Worm (Caenorhabditis elegans) whole organism, late embryonic: Measurements from ENCODE around the gene skr-20.

Experiments used
- K02D7.2 ChIP-seq: sonication (generic microtip); optimal IDR thresholded peaks from 2 replicates; lab custom pipeline; 2017; ENCODE audit warnings: mild to moderate bottlenecking, missing genetic modification characterization, missing compliant biosample characterization
- K09A11.1 ChIP-seq: sonication (generic microtip); optimal IDR thresholded peaks from 2 replicates; lab custom pipeline; 2017; ENCODE audit warnings: antibody characterized with exemption, mild to moderate bottlenecking, missing genetic modification characterization, missing compliant biosample characterization; ENCODE audit not compliant: insufficient read depth
- T23F11.4 ChIP-seq: fragments of 200-800 bp; sonication (Bioruptor generic); optimal IDR thresholded peaks from 2 replicates; lab custom pipeline; 2018; ENCODE audit warnings: mild to moderate bottlenecking, missing genetic modification characterization, missing compliant biosample characterization
- ahr-1 ChIP-seq: sonication (generic microtip); optimal IDR thresholded peaks from 2 replicates; lab custom pipeline; 2016; ENCODE audit warnings: missing genetic modification characterization, missing compliant biosample characterization
- ama-1 ChIP-seq: fragments of 150-350 bp; optimal IDR thresholded peaks from 2 replicates; lab custom pipeline; 2014
- ceh-18 ChIP-seq: sonication (generic microtip); optimal IDR thresholded peaks from 2 replicates; lab custom pipeline; 2016; ENCODE audit warnings: missing genetic modification characterization, missing compliant biosample characterization
- ceh-34 ChIP-seq: sonication (generic microtip); optimal IDR thresholded peaks from 2 replicates; lab custom pipeline; 2016; ENCODE audit warnings: mild to moderate bottlenecking, missing genetic modification characterization, missing compliant biosample characterization
- ceh-45 ChIP-seq: fragments of 200-800 bp; sonication (Bioruptor generic); IDR thresholded peaks from 2 replicates; pipeline ENCODE4 v1.3.6; 2022; ENCODE audit warnings: missing genetic modification reagents, missing genetic modification characterization, missing compliant biosample characterization
- ceh-9 ChIP-seq: sonication (generic microtip); optimal IDR thresholded peaks from 2 replicates; lab custom pipeline; 2016; ENCODE audit warnings: mild to moderate bottlenecking, missing genetic modification characterization, inconsistent platforms, missing compliant biosample characterization
- dve-1 ChIP-seq: sonication (generic microtip); optimal IDR thresholded peaks from 2 replicates; lab custom pipeline; 2017; ENCODE audit warnings: antibody characterized with exemption, mild to moderate bottlenecking, missing genetic modification characterization, missing compliant biosample characterization
- fkh-6 ChIP-seq: sonication (generic microtip); optimal IDR thresholded peaks from 2 replicates; lab custom pipeline; 2016; ENCODE audit warnings: missing genetic modification characterization, missing compliant biosample characterization
- hlh-6 ChIP-seq: sonication (generic microtip); optimal IDR thresholded peaks from 2 replicates; lab custom pipeline; 2016; ENCODE audit warnings: missing genotype, missing genetic modification characterization, missing compliant biosample characterization
- hlh-8 ChIP-seq: sonication (generic microtip); optimal IDR thresholded peaks from 2 replicates; lab custom pipeline; 2016; ENCODE audit warnings: missing genotype, missing genetic modification characterization, missing compliant biosample characterization
- lim-6 ChIP-seq: sonication (generic microtip); optimal IDR thresholded peaks from 2 replicates; lab custom pipeline; 2016; ENCODE audit warnings: missing genetic modification characterization, missing compliant biosample characterization
- npax-4 ChIP-seq: sonication (generic microtip); optimal IDR thresholded peaks from 2 replicates; lab custom pipeline; 2016; ENCODE audit warnings: missing genetic modification characterization, missing compliant biosample characterization
- pag-3 ChIP-seq: sonication (generic microtip); optimal IDR thresholded peaks from 2 replicates; lab custom pipeline; 2016; ENCODE audit warnings: missing compliant biosample characterization, missing genetic modification characterization, borderline replicate concordance
- pha-2 ChIP-seq: sonication (generic microtip); optimal IDR thresholded peaks from 2 replicates; lab custom pipeline; 2017; ENCODE audit warnings: mild to moderate bottlenecking, missing genetic modification characterization, missing compliant biosample characterization
- pqm-1 ChIP-seq: sonication (generic microtip); optimal IDR thresholded peaks from 2 replicates; lab custom pipeline; 2016; ENCODE audit warnings: missing genetic modification characterization, missing compliant biosample characterization
- rnt-1 ChIP-seq: sonication (generic microtip); optimal IDR thresholded peaks from 2 replicates; lab custom pipeline; 2016; ENCODE audit warnings: missing genetic modification characterization, missing compliant biosample characterization
- ttx-3 ChIP-seq: sonication (generic microtip); optimal IDR thresholded peaks from 2 replicates; lab custom pipeline; 2016; ENCODE audit warnings: missing genetic modification reagents, missing genetic modification characterization, missing compliant biosample characterization
- unc-42 ChIP-seq: sonication (generic microtip); optimal IDR thresholded peaks from 2 replicates; lab custom pipeline; 2016; ENCODE audit warnings: missing genotype, missing genetic modification characterization, missing compliant biosample characterization
- unc-55 ChIP-seq: sonication (generic microtip); optimal IDR thresholded peaks from 2 replicates; lab custom pipeline; 2017; ENCODE audit warnings: missing biosample characterization, missing genetic modification reagents, missing genetic modification characterization

skr-20 gene

DNA sequence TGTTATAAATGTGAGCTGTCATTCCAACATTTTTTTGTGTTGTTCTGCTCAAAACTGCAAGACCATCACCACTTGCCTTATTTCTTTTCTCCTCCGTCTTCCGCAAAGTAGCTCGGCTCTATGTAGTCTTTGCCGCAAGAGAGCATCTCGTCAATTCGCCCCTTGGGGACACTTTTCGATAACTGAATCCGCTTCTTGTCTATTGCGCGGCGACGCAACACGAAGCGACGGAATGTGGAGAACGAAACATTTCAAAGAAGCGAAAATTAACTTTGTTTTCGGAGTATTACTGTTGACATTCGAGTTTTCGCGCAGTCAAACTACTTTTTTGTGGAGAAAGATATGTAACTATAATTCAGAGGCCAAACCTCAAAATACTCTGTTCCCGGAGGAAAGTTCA lies 25.2 kb downstream of the skr-20 start:
- TF ChIP-seq unc-55 (no peak), unc-42 (tag; lab: Kevin White, UChicago) (peak; percentile 64)
- TF ChIP-seq, all 69 proteins: peak for 1

DNA sequence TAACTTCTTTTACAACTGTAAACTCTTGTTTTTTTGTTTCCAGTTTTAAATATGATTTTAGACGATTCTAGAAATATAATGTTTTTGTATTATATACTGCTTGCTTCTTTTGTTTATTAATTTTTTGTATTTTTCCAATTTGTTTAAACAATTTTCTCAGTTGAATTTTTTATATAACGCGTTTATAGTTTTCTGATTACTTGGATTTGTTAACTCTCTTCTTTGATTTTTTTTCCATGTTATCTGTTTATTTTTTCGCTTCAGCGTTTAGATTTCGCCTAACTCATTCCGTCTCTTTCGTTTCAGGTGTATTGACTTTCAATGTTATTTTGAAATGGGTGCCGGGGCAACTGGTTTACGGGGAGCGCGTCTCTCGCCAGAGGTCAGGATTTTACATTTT lies 32.4 kb downstream of the skr-20 start, which contains the start of gene gpa-6:
gpa-6 (plus strand) TSS at position 301 of the 400 bp plus-strand sequence.
- TF ChIP-seq fkh-6 (no peak), pha-2 (no peak), pag-3 (tag; lab: Kevin White, UChicago) (no peak)

DNA sequence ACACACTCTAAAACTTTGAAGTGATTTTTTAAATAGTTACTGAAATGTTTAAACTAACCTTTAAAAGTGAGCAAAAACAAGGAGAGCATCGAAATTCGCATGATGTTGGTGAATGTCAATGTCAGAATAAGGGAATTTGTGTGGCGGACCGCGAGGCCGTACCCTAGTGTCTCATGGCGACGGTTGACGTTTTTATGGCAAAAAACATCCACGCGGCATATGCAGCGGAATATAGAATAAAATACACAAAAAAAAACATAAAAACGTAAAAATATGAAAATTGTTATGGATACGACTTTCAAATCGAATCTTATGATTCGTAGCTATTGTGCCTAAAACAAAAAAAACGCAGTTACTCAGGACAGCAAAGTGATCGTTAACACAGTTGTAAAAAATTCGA lies 33.5 kb downstream of the skr-20 start, which contains the start of gene cwp-5:
cwp-5 (minus strand) TSS at position 101 of the 400 bp plus-strand sequence.
- no peak for TF ChIP-seq npax-4 (tag; lab: Kevin White, UChicago)

DNA sequence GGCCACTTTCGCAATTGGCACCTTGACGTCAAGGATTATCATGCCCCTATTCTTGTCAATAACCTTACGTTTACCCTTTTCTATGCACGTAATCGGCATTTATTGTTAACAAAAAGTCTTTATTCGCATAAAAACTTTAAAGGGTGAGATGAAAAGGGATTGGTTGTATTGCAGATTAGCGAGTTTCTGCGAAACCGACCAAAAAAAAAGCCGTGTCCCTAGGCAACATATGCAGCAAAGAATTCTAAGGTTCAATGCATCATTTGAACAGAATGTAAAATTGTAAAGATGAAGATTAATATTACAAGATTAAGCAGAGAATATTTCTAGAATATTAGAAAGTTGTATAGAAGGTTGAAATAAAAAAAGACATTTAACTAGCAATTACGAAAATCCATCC lies 41.3 kb downstream of the skr-20 start:
- TF ChIP-seq ttx-3 (no peak), hlh-6 (tag; lab: Kevin White, UChicago) (no peak), dve-1 (tag; lab: Kevin White, UChicago) (no peak), rnt-1 (tag; lab: Kevin White, UChicago) (no peak), ceh-18 (no peak)

DNA sequence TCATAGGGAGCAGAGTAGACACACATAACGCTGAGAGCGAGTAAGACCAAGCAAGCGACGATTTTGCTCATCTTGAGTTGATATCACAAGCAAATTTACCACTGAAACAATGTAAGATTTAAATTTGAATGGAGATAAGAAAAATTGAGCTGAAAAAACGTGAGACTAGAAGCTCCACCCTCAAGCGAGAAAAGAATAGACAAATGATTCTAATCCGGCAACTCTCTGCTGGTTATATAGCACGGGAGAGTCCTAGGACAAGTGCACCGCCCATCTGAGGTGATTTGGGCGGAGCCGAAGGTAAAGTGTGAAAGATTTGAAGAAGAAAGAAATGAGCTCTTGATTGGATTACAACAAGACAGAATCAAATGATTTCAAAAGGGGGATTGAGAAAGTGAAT lies 45.0 kb downstream of the skr-20 start, which contains the start of gene nlp-3:
nlp-3 (minus strand) TSS at position 101 of the 400 bp plus-strand sequence.
- TF ChIP-seq ceh-34 (tag; lab: Kevin White, UChicago) (no peak), K02D7.2 (tag; lab: Kevin White, UChicago) (no peak)

DNA sequence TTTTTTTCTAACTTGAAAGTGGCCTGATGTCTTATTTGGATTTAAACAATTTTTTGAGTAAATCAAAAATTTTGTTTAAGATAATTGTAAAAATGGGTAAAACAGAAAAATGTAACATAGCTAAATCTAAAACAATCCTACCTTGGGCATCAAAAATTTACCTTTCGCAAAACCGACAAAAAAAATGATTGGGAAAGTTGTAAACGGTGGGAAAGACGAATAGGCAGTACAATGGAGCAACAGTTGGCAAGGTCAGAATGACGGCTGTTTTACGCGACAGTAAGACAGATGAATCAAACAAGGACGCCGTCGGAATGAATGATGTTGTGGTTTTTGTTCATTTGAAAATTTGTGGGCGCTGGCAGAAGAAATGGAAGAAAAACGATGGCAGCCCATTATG lies 48.9 kb downstream of the skr-20 start:
- no peak for TF ChIP-seq K09A11.1 (tag; lab: Kevin White, UChicago)
- TF ChIP-seq pqm-1 (tag; lab: Kevin White, UChicago) = no peak
- TF ChIP-seq ceh-45 (GFP tag; lab: Robert Waterston, UW) = no peak
- no peak for TF ChIP-seq lim-6 (tag; lab: Kevin White, UChicago)
- TF ChIP-seq ama-1 (lab: Kevin White, UChicago) = no peak
- no peak for TF ChIP-seq T23F11.4 (GFP tag; lab: Kevin White, UChicago)
- no peak for TF ChIP-seq ceh-9 (tag; lab: Kevin White, UChicago)
- no peak for TF ChIP-seq hlh-8 (tag; lab: Kevin White, UChicago)
- TF ChIP-seq fkh-6 = no peak
- TF ChIP-seq ahr-1 (tag; lab: Kevin White, UChicago) = no peak
